Worm (Caenorhabditis elegans): ENCODE results near the gene Y39A3CL.7.

The Y39A3CL.7 gene

DNA sequence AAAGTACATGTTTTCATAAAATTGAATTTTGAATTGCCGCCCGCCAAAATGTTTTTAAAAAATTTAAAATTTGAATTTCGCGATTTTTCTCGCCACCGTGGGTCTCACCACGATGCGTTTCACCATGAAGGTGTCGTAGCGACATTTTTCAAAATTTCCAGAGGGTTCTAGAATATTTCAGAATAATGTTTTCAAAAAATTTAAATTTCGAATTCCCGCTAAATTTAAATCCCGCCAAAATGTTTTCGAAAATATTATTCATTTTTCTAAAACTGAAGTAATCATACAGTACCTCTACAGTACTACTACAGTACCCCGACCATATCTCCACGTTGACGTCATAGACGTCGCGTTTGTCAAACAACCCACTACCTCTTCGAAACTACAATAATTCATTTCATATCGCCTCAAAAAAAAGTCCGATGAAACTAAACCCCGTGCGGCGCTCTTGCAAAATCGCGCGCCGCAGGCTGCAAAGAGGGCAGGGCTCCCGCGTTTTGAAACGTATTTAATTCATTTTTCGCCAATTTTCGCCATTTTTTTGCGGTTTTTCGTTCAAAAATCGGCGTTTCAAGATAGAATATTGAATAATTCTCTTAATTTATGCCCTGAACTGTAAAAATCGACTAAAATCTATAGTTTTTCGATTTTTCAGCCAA is at the start of gene Y39A3CL.7, which contains the start of gene pvf-1 (continued):
- no peak for TF ChIP-seq Y67H2A.10 (GFP tag; conservative IDR thresholded peaks at IDR 0.05)
- no peak for TF ChIP-seq zim-3 (tag; optimal IDR thresholded peaks at IDR 0.05)
- TF ChIP-seq ceh-79 (tag; optimal IDR thresholded peaks at IDR 0.05), result no peak
- no peak for TF ChIP-seq repo-1 (tag; optimal IDR thresholded peaks at IDR 0.05)
- peak; percentile 25 for TF ChIP-seq efl-1 (GFP tag; optimal IDR thresholded peaks at IDR 0.05)
- TF ChIP-seq xnd-1 (tag; optimal IDR thresholded peaks at IDR 0.05), result no peak
- TF ChIP-seq Y53G8AR.9 (GFP tag; conservative IDR thresholded peaks at IDR 0.05), result no peak
- no peak for TF ChIP-seq F57C9.4 (tag; optimal IDR thresholded peaks at IDR 0.05)
- TF ChIP-seq hlh-12 (tag; optimal IDR thresholded peaks at IDR 0.05), result no peak
- TF ChIP-seq C17E4.6 (GFP tag; IDR thresholded peaks at IDR 0.05), result no peak
- TF ChIP-seq tbp1 (GFP tag; optimal IDR thresholded peaks at IDR 0.05), result peak; percentile 26
- no peak for TF ChIP-seq nfya-2 (GFP tag; IDR thresholded peaks at IDR 0.05)
- TF ChIP-seq let-607 (tag; optimal IDR thresholded peaks at IDR 0.05), result no peak
- TF ChIP-seq ccch-3 (GFP tag; optimal IDR thresholded peaks at IDR 0.05), result no peak
- no peak for TF ChIP-seq F33H1.4 (GFP tag; IDR thresholded peaks at IDR 0.05)
- no peak for TF ChIP-seq Y79H2A.3 (GFP tag; conservative IDR thresholded peaks at IDR 0.05)
- TF ChIP-seq hsf-1 (GFP tag; IDR thresholded peaks at IDR 0.05), result no peak
- TF ChIP-seq nhr-80 (tag; optimal IDR thresholded peaks at IDR 0.05), result no peak
- no peak for TF ChIP-seq nfya-1 (tag; optimal IDR thresholded peaks at IDR 0.05; ENCODE audit: borderline replicate concordance, insufficient read depth)
- TF ChIP-seq egl-18 (GFP tag; IDR thresholded peaks at IDR 0.05), result no peak
- no peak for TF ChIP-seq sdz-38 (tag; optimal IDR thresholded peaks at IDR 0.05)
- TF ChIP-seq somi-1 (GFP tag; optimal IDR thresholded peaks at IDR 0.05), result no peak
- no peak for TF ChIP-seq K11D2.4 (GFP tag; IDR thresholded peaks at IDR 0.05)
- TF ChIP-seq B0261.1 (tag; optimal IDR thresholded peaks at IDR 0.05), result no peak
- no peak for TF ChIP-seq dpl-1 (GFP tag; optimal IDR thresholded peaks at IDR 0.05)
- 0 out of 2 replicates have a peak, but pooled peaks have one; percentile 6 for TF ChIP-seq aptf-2 (GFP tag; conservative IDR thresholded peaks at IDR 0.05)
- TF ChIP-seq F49E8.2 (tag; optimal IDR thresholded peaks at IDR 0.05; ENCODE audit: insufficient read depth), result no peak
- TF ChIP-seq unc-130 (GFP tag; optimal IDR thresholded peaks at IDR 0.05), result no peak
- TF ChIP-seq snpc-1.3 (tag; optimal IDR thresholded peaks at IDR 0.05; ENCODE audit: insufficient read depth), result peak; percentile 66
- no peak for TF ChIP-seq F37B4.10 (GFP tag; IDR thresholded peaks at IDR 0.05)
- no peak for TF ChIP-seq lin-35 (GFP tag; optimal IDR thresholded peaks at IDR 0.05)
- TF ChIP-seq mes-4 (tag; optimal IDR thresholded peaks at IDR 0.05), result no peak
- peak; percentile 26; the same call in 1 of the 2 replicates for TF ChIP-seq madf-6 (GFP tag; IDR thresholded peaks at IDR 0.05)
- TF ChIP-seq akir-1 (GFP tag; optimal IDR thresholded peaks at IDR 0.05), result no peak
- TF ChIP-seq nhr-120 (GFP tag; IDR thresholded peaks at IDR 0.05), result no peak
- TF ChIP-seq ztf-18 (tag; optimal IDR thresholded peaks at IDR 0.05), result peak; percentile 10
- TF ChIP-seq pbrm-1 (GFP tag; IDR thresholded peaks at IDR 0.05), result 0 out of 2 replicates have a peak, but pooled peaks have one; percentile 50
- no peak for TF ChIP-seq Y53F4B.3 (GFP tag; IDR thresholded peaks at IDR 0.05)
- TF ChIP-seq hlh-26 (GFP tag; conservative IDR thresholded peaks at IDR 0.05), result no peak
- TF ChIP-seq egrh-3 (GFP tag; IDR thresholded peaks at IDR 0.05), result no peak
- no peak for TF ChIP-seq atf-7 (tag; optimal IDR thresholded peaks at IDR 0.05)
- peak; percentile 39; the same call in 1 of the 2 replicates for TF ChIP-seq attf-3 (GFP tag; conservative IDR thresholded peaks at IDR 0.05)
- no peak for TF ChIP-seq ztf-3 (GFP tag; optimal IDR thresholded peaks at IDR 0.05)
- no peak for TF ChIP-seq rcor-1 (GFP tag; IDR thresholded peaks at IDR 0.05)
- TF ChIP-seq ekl-4 (GFP tag; IDR thresholded peaks at IDR 0.05), result no peak
- no peak for TF ChIP-seq tlf-1 (GFP tag; optimal IDR thresholded peaks at IDR 0.05)
- TF ChIP-seq B0336.3 (GFP tag; IDR thresholded peaks at IDR 0.05), result peak; percentile 59; the same call in 1 of the 2 replicates
- TF ChIP-seq tbx-9 (tag; optimal IDR thresholded peaks at IDR 0.05; ENCODE audit: borderline replicate concordance), result no peak
